Worm (Caenorhabditis elegans): ENCODE data around the gene F18E2.15.

DNA sequence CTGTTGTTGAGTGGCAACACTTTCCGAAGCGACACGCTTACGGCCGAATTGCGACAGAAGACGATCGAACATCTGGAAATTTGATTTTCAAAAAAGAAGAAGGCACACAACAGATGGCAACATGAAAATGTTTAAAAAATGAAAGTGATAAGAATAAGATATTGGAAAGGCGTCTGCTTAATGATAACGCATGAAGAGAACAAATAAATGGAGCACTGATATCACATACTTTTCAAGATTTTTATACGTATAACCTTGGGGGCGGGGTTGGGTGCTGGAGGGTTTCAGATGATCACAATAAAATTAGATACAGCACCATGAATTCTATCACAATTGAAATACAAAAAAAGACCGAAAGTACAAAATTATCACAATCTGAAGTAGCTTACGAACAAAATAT is 15.8 kb downstream of the F18E2.15 start, which contains the start of gene C15C8.7:
- TF ChIP-seq nhr-6 (tag; optimal IDR thresholded peaks at IDR 0.05) (no peak), nhr-21 (tag; optimal IDR thresholded peaks at IDR 0.05) (no peak), unc-62 (GFP tag; optimal IDR thresholded peaks at IDR 0.05) (no peak), unc-39 (tag; optimal IDR thresholded peaks at IDR 0.05) (no peak), elt-1 (tag; optimal IDR thresholded peaks at IDR 0.05) (no peak), ZK546.5 (tag; optimal IDR thresholded peaks at IDR 0.05) (no peak), unc-55 (GFP tag; optimal IDR thresholded peaks at IDR 0.05) (no peak), nhr-25 (tag; optimal IDR thresholded peaks at IDR 0.05) (no peak)

Data from whole organism, L2 larva.